Worm (Caenorhabditis elegans) whole organism, L2 larva: ENCODE results near the gene ZK353.4.
"Not testable (repeated sequence)": the region's sequence is repeated elsewhere in the genome, so short reads cannot be mapped to it uniquely, and the experiment has no call there.

Experiments
- alr-1 ChIP-seq: fragments of 150-350 bp; optimal IDR thresholded peaks from 2 replicates; lab custom pipeline; 2014; ENCODE audit warnings: missing biosample characterization, missing genetic modification characterization
- dmd-4 ChIP-seq: sonication (generic microtip); optimal IDR thresholded peaks from 2 replicates; lab custom pipeline; 2017; ENCODE audit warnings: missing biosample characterization, missing genetic modification characterization
- egl-27 ChIP-seq: sonication (generic microtip); optimal IDR thresholded peaks from 3 replicates; lab custom pipeline; 2017; ENCODE audit warnings: missing biosample characterization, missing genetic modification reagents, missing genetic modification characterization
- elt-3 ChIP-seq: sonication (generic microtip); optimal IDR thresholded peaks from 2 replicates; lab custom pipeline; 2017; ENCODE audit warnings: missing biosample characterization, missing genetic modification characterization
- mab-5 ChIP-seq: fragments of 150-350 bp; optimal IDR thresholded peaks from 2 replicates; lab custom pipeline; 2014; ENCODE audit warnings: missing biosample characterization, missing genetic modification characterization
- zag-1 ChIP-seq: fragments of 150-350 bp; optimal IDR thresholded peaks from 2 replicates; lab custom pipeline; 2014; ENCODE audit warnings: missing biosample characterization, missing genetic modification characterization

DNA sequence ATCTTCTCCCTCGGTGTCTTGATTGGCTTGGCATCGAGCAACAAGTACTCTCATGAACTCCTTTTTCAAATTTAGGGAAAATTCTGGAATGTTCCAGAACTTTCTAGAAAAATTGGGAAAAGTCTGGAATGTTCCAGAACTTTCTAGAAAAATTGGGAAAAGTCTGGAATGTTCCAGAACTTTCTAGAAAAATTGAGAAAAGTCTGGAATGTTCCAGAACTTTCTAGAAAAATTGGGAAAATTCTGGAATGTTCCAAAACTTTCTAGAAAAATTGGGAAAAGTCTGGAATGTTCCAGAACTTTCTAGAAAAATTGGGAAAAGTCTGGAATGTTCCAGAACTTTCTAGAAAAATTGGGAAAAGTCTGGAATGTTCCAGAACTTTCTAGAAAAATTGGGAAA lies 45.2 kb downstream of the ZK353.4 start, which contains the start of gene ZC262.7:
- not testable (repeated sequence) for TF ChIP-seq egl-27 (tag; lab: Kevin White, UChicago); elt-3 (tag; lab: Kevin White, UChicago); dmd-4 (tag; lab: Kevin White, UChicago); alr-1 (tag; lab: Kevin White, UChicago); zag-1 (tag; lab: Kevin White, UChicago); mab-5
